Fruit fly (Drosophila melanogaster) whole organism, embryonic: ENCODE measurements around the gene CG3184.

Source experiments
- Adf1 ChIP-seq: fragments of 200-800 bp; sonication (Bioruptor generic); IDR thresholded peaks from 2 replicates; pipeline ENCODE4 v1.3.6; 2022; ENCODE audit warnings: missing biosample characterization, missing genetic modification characterization
- Asciz ChIP-seq: fragments of 200-800 bp; sonication (Bioruptor generic); optimal IDR thresholded peaks from 2 replicates; lab custom pipeline; 2017; ENCODE audit warnings: missing biosample characterization, mild to moderate bottlenecking, missing genetic modification characterization, missing genetic modification reagents
- CG11398 ChIP-seq: fragments of 200-800 bp; sonication (Bioruptor generic); optimal IDR thresholded peaks from 2 replicates; lab custom pipeline; 2016; ENCODE audit warnings: missing biosample characterization, missing genetic modification characterization
- CG11723 ChIP-seq: fragments of 200-800 bp; sonication (Bioruptor generic); optimal IDR thresholded peaks from 2 replicates; lab custom pipeline; 2017; ENCODE audit warnings: missing biosample characterization, mild to moderate bottlenecking, missing genetic modification characterization
- CG12236 ChIP-seq: fragments of 200-800 bp; sonication (Bioruptor generic); optimal IDR thresholded peaks from 2 replicates; lab custom pipeline; 2016; ENCODE audit warnings: missing biosample characterization, missing genetic modification characterization
- CG12659 ChIP-seq: fragments of 200-800 bp; sonication (Bioruptor generic); optimal IDR thresholded peaks from 3 replicates; lab custom pipeline; 2017; ENCODE audit warnings: mild to moderate bottlenecking, missing biosample characterization, missing genetic modification reagents, missing genetic modification characterization
- CG13123 ChIP-seq: fragments of 200-800 bp; sonication (Bioruptor generic); optimal IDR thresholded peaks from 2 replicates; lab custom pipeline; 2016; ENCODE audit warnings: missing biosample characterization, missing genetic modification characterization
- CG14667 ChIP-seq: fragments of 200-800 bp; sonication (Bioruptor generic); IDR thresholded peaks from 2 replicates; pipeline ENCODE4 v1.3.6; 2022; ENCODE audit warnings: missing biosample characterization, missing genetic modification characterization
- CG15011 ChIP-seq: fragments of 200-800 bp; sonication (Bioruptor generic); optimal IDR thresholded peaks from 3 replicates; lab custom pipeline; 2018; ENCODE audit warnings: missing biosample characterization, mild to moderate bottlenecking, missing genetic modification characterization
- CG17359 ChIP-seq: fragments of 200-800 bp; sonication (Bioruptor generic); optimal IDR thresholded peaks from 3 replicates; lab custom pipeline; 2018; ENCODE audit warnings: missing biosample characterization, mild to moderate bottlenecking, missing genetic modification characterization, moderate library complexity
- CG17829 ChIP-seq: fragments of 200-800 bp; optimal IDR thresholded peaks from 2 replicates; lab custom pipeline; 2019; ENCODE audit warnings: missing biosample characterization, mild to moderate bottlenecking, missing genetic modification characterization, moderate library complexity
- CG17912 ChIP-seq: fragments of 200-800 bp; sonication (Bioruptor generic); optimal IDR thresholded peaks from 2 replicates; lab custom pipeline; 2018; ENCODE audit warnings: missing biosample characterization, mild to moderate bottlenecking, missing genetic modification characterization
- CG18619 ChIP-seq: fragments of 200-800 bp; sonication (Bioruptor generic); optimal IDR thresholded peaks from 3 replicates; lab custom pipeline; 2017; ENCODE audit warnings: missing biosample characterization, mild to moderate bottlenecking, missing genetic modification characterization
- CG2116 ChIP-seq: fragments of 200-800 bp; sonication (Bioruptor generic); optimal IDR thresholded peaks from 3 replicates; lab custom pipeline; 2018; ENCODE audit warnings: missing biosample characterization, mild to moderate bottlenecking, missing genetic modification characterization
- CG2678 ChIP-seq: fragments of 200-800 bp; sonication (Bioruptor generic); optimal IDR thresholded peaks from 3 replicates; lab custom pipeline; 2019; ENCODE audit warnings: missing biosample characterization, mild to moderate bottlenecking, missing genetic modification characterization, moderate library complexity
- CG3281 ChIP-seq: fragments of 200-800 bp; sonication (Bioruptor generic); optimal IDR thresholded peaks from 3 replicates; lab custom pipeline; 2017; ENCODE audit warnings: missing biosample characterization, mild to moderate bottlenecking, missing genetic modification characterization
- CG3838 ChIP-seq: fragments of 200-800 bp; sonication (Bioruptor generic); optimal IDR thresholded peaks from 3 replicates; lab custom pipeline; 2016; ENCODE audit warnings: missing biosample characterization, missing genetic modification characterization
- CG6175 ChIP-seq: fragments of 200-800 bp; sonication (Bioruptor generic); IDR thresholded peaks from 3 replicates; pipeline ENCODE4 v1.3.6; 2022; ENCODE audit warnings: missing biosample characterization, missing genetic modification characterization
- CG7963 ChIP-seq: fragments of 200-800 bp; sonication (Bioruptor generic); IDR thresholded peaks from 3 replicates; pipeline ENCODE4 v1.3.6; 2022; ENCODE audit warnings: missing biosample characterization, missing genetic modification characterization; ENCODE audit not compliant: partially characterized antibody
- CG8478 ChIP-seq: fragments of >200 bp; optimal IDR thresholded peaks from 2 replicates; lab custom pipeline; 2018
- CG9215 ChIP-seq: fragments of 200-800 bp; sonication (Bioruptor generic); IDR thresholded peaks from 2 replicates; pipeline ENCODE4 v1.3.6; 2022; ENCODE audit warnings: missing biosample characterization, missing genetic modification characterization
- CG9609 ChIP-seq: fragments of 200-800 bp; sonication (Bioruptor generic); optimal IDR thresholded peaks from 3 replicates; lab custom pipeline; 2016; ENCODE audit warnings: missing biosample characterization, missing genetic modification characterization
- Dbx ChIP-seq: fragments of 200-800 bp; sonication (Bioruptor generic); IDR thresholded peaks from 3 replicates; pipeline ENCODE4 v1.3.6; 2022; ENCODE audit warnings: missing biosample characterization, missing genetic modification characterization
- Doc2 ChIP-seq: fragments of 200-800 bp; sonication (Bioruptor generic); IDR thresholded peaks from 2 replicates; pipeline ENCODE4 v1.3.6; 2022; ENCODE audit warnings: missing biosample characterization, missing genetic modification characterization
- Eip74EF ChIP-seq, 2 experiments: fragments of 200-800 bp in 1 of 2; fragments of >200 bp in 1 of 2; sonication (Bioruptor generic) in 1 of 2; optimal IDR thresholded peaks; 2 replicates each; lab custom pipeline; 2017 to 2019; ENCODE audit warnings: missing biosample characterization in 2 of 2, missing genetic modification characterization in 2 of 2, mild to moderate bottlenecking in 1 of 2, moderate library complexity in 1 of 2
- Fer1 ChIP-seq: fragments of 200-800 bp; sonication (Bioruptor generic); optimal IDR thresholded peaks from 2 replicates; lab custom pipeline; 2017; ENCODE audit warnings: missing biosample characterization, mild to moderate bottlenecking, missing genetic modification characterization
- Jarid2 ChIP-seq: fragments of 200-800 bp; sonication (Bioruptor generic); optimal IDR thresholded peaks from 3 replicates; lab custom pipeline; 2017; ENCODE audit warnings: mild to moderate bottlenecking, missing biosample characterization, missing genetic modification reagents, missing genetic modification characterization
- Lhr ChIP-seq: fragments of 200-800 bp; sonication (Bioruptor generic); optimal IDR thresholded peaks from 3 replicates; lab custom pipeline; 2017; ENCODE audit warnings: mild to moderate bottlenecking, missing biosample characterization, missing genetic modification reagents, missing genetic modification characterization
- MESR4 ChIP-seq: fragments of 200-800 bp; sonication (Bioruptor generic); optimal IDR thresholded peaks from 2 replicates; lab custom pipeline; 2018; ENCODE audit warnings: missing biosample characterization, mild to moderate bottlenecking, missing genetic modification characterization, moderate library complexity
- Scr ChIP-seq: fragments of 200-800 bp; sonication (Bioruptor generic); IDR thresholded peaks from 2 replicates; pipeline ENCODE4 v1.3.6; 2022; ENCODE audit warnings: missing biosample characterization, missing genetic modification characterization; ENCODE audit not compliant: partially characterized antibody
- Six4 ChIP-seq: fragments of 200-800 bp; sonication (Bioruptor generic); optimal IDR thresholded peaks from 2 replicates; lab custom pipeline; 2016; ENCODE audit warnings: missing biosample characterization, missing genetic modification characterization
- aop ChIP-seq: fragments of 200-800 bp; sonication (Bioruptor generic); IDR thresholded peaks from 2 replicates; pipeline ENCODE4 v1.3.6; 2022; ENCODE audit warnings: missing biosample characterization, missing genetic modification characterization
- ap ChIP-seq: fragments of 200-800 bp; sonication (Bioruptor generic); IDR thresholded peaks from 2 replicates; pipeline ENCODE4 v1.3.6; 2022; ENCODE audit warnings: missing biosample characterization, missing genetic modification characterization
- br ChIP-seq: fragments of >200 bp; optimal IDR thresholded peaks from 2 replicates; lab custom pipeline; 2017
- crp ChIP-seq, 2 experiments: fragments of 200-800 bp; sonication (Bioruptor generic); optimal IDR thresholded peaks; 2 replicates in 1 of 2; 3 replicates in 1 of 2; lab custom pipeline; 2017; ENCODE audit warnings: missing biosample characterization in 2 of 2, missing genetic modification characterization in 2 of 2, mild to moderate bottlenecking in 1 of 2, moderate library complexity in 1 of 2
- danr ChIP-seq: fragments of 200-800 bp; sonication (Bioruptor generic); IDR thresholded peaks from 2 replicates; pipeline ENCODE4 v1.3.6; 2022; ENCODE audit warnings: missing biosample characterization, missing genetic modification characterization
- dm ChIP-seq: fragments of 200-800 bp; sonication (Bioruptor generic); optimal IDR thresholded peaks from 3 replicates; lab custom pipeline; 2016; ENCODE audit warnings: missing biosample characterization, missing genetic modification characterization
- fd3F ChIP-seq: fragments of 200-800 bp; sonication (Bioruptor generic); optimal IDR thresholded peaks from 2 replicates; lab custom pipeline; 2018; ENCODE audit warnings: missing biosample characterization, mild to moderate bottlenecking, missing genetic modification characterization, moderate library complexity
- knrl ChIP-seq: fragments of 200-800 bp; sonication (Bioruptor generic); IDR thresholded peaks from 3 replicates; pipeline ENCODE4 v1.3.6; 2022; ENCODE audit warnings: missing biosample characterization, missing genetic modification characterization; ENCODE audit not compliant: partially characterized antibody
- mirr ChIP-seq: fragments of 200-800 bp; sonication (Bioruptor generic); optimal IDR thresholded peaks from 3 replicates; lab custom pipeline; 2018; ENCODE audit warnings: missing biosample characterization, mild to moderate bottlenecking, missing genetic modification characterization
- nerfin-2 ChIP-seq: fragments of 200-800 bp; sonication (Bioruptor generic); IDR thresholded peaks from 2 replicates; pipeline ENCODE4 v1.3.6; 2022; ENCODE audit warnings: missing biosample characterization, missing genetic modification characterization; ENCODE audit not compliant: partially characterized antibody
- oc ChIP-seq: fragments of 200-800 bp; sonication (Bioruptor generic); optimal IDR thresholded peaks from 2 replicates; lab custom pipeline; 2018; ENCODE audit warnings: missing biosample characterization, mild to moderate bottlenecking, missing genetic modification characterization, moderate library complexity
- p53 ChIP-seq: fragments of 200-800 bp; sonication (Bioruptor generic); optimal IDR thresholded peaks from 2 replicates; lab custom pipeline; 2016; ENCODE audit warnings: missing biosample characterization, missing genetic modification characterization
- run ChIP-seq: fragments of 200-800 bp; sonication (Bioruptor generic); optimal IDR thresholded peaks from 3 replicates; lab custom pipeline; 2018; ENCODE audit warnings: missing biosample characterization, mild to moderate bottlenecking, missing genetic modification characterization
- schlank ChIP-seq: fragments of 200-800 bp; sonication (Bioruptor generic); optimal IDR thresholded peaks from 2 replicates; lab custom pipeline; 2018; ENCODE audit warnings: missing biosample characterization, mild to moderate bottlenecking, missing genetic modification characterization
- slbo ChIP-seq: fragments of 200-800 bp; sonication (Bioruptor generic); IDR thresholded peaks from 2 replicates; pipeline ENCODE4 v1.3.6; 2022; ENCODE audit warnings: missing biosample characterization, missing genetic modification characterization
- sob ChIP-seq: fragments of 200-800 bp; sonication (Bioruptor generic); IDR thresholded peaks from 2 replicates; pipeline ENCODE4 v1.3.6; 2022; ENCODE audit warnings: missing biosample characterization, missing genetic modification characterization
- sr ChIP-seq: fragments of 200-800 bp; sonication (Bioruptor generic); IDR thresholded peaks from 3 replicates; pipeline ENCODE4 v1.3.6; 2022; ENCODE audit warnings: missing biosample characterization, missing genetic modification characterization
- z ChIP-seq: fragments of 200-800 bp; sonication (Bioruptor generic); IDR thresholded peaks from 3 replicates; pipeline ENCODE4 v1.3.6; 2022; ENCODE audit warnings: missing biosample characterization, missing genetic modification characterization
- zen2 ChIP-seq: fragments of 200-800 bp; sonication (Bioruptor generic); IDR thresholded peaks from 3 replicates; pipeline ENCODE4 v1.3.6; 2022; ENCODE audit warnings: missing biosample characterization, missing genetic modification characterization; ENCODE audit not compliant: partially characterized antibody

Gene CG3184

DNA sequence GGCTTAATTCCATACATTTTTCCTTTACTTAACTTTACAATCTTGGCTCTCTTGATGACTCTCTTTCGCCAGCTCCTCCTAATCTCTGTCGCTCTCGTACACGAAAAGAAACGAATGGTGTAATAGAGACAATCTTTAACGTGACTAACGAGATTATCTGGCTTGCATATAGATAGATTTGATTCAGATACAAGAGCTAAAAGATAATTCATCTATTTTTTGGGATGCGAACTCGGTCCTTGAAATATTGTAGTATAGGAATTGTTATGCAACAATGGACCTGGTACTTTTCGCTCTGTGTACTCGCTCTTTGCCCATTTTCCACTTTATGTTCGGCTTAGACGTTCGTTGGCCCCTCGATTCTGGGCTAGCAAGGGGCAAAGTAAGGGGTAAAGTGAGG is 22.7 kb upstream of the CG3184 start (continued):
- TF ChIP-seq CG17912 (no peak), zen2 (no peak), danr (GFP tag; lab: Robert Waterston, UW) (peak; percentile 42; the same call in 1 of the 2 replicates), CG17829 (peak; percentile 77), br (lab: Kevin White, UChicago) (no peak), CG2116 (peak; percentile 41), CG3838 (GFP tag; lab: Kevin White, UChicago) (no peak), Fer1 (GFP tag; lab: Kevin White, UChicago) (peak; percentile 87), slbo (GFP tag; lab: Robert Waterston, UW) (peak; percentile 82), ap (peak; percentile 59; the same call in 1 of the 2 replicates), Doc2 (GFP tag; lab: Robert Waterston, UW) (no peak), Lhr (peak; percentile 36), mirr (no peak), CG11723 (GFP tag; lab: Kevin White, UChicago) (peak; percentile 58), Adf1 (GFP tag; lab: Robert Waterston, UW) (peak; percentile 33; the same call in 1 of the 2 replicates), CG12659 (GFP tag; lab: Kevin White, UChicago) (peak; percentile 71), fd3F (peak; percentile 65), CG3281 (GFP tag; lab: Kevin White, UChicago) (peak; percentile 81), z (GFP tag; lab: Robert Waterston, UW) (no peak), CG13123 (GFP tag; lab: Kevin White, UChicago) (peak; percentile 57), Jarid2 (peak; percentile 33), CG9215 (peak; percentile 61), CG7963 (no peak), CG15011 (peak; percentile 62), oc (tag; lab: Kevin White, UChicago) (peak; percentile 87), CG9609 (GFP tag; lab: Kevin White, UChicago) (peak; percentile 73), sob (GFP tag; lab: Robert Waterston, UW) (peak; percentile 74), Asciz (peak; percentile 24), CG6175 (GFP tag; lab: Robert Waterston, UW) (no peak), p53 (peak; percentile 33), CG14667 (peak; percentile 44; the same call in 1 of the 2 replicates), CG2678 (tag; lab: Kevin White, UChicago) (peak; percentile 90), CG8478 (lab: Kevin White, UChicago) (no peak), CG12236 (GFP tag; lab: Kevin White, UChicago) (peak; percentile 41), CG17359 (tag; lab: Kevin White, UChicago) (peak; percentile 86), nerfin-2 (GFP tag; lab: Robert Waterston, UW) (no peak), crp (GFP tag; optimal IDR thresholded peaks at IDR 0.05; lab: Kevin White, UChicago) (no peak), aop (no peak), Dbx (GFP tag; lab: Robert Waterston, UW) (peak; percentile 65; the same call in 2 of the 3 replicates), MESR4 (GFP tag; lab: Kevin White, UChicago) (peak; percentile 15), schlank (tag; lab: Kevin White, UChicago) (peak; percentile 40), knrl (no peak), Six4 (GFP tag; lab: Kevin White, UChicago) (peak; percentile 66), dm (GFP tag; lab: Kevin White, UChicago) (peak; percentile 50), CG11398 (GFP tag; lab: Kevin White, UChicago) (peak; percentile 65), CG18619 (GFP tag; lab: Kevin White, UChicago) (peak; percentile 74), Eip74EF (GFP tag; optimal IDR thresholded peaks at IDR 0.05; lab: Kevin White, UChicago) (peak in 1 of 2 experiments; percentile 79), sr (GFP tag; lab: Robert Waterston, UW) (0 out of 3 replicates have a peak, but pooled peaks have one; percentile 30), Scr (GFP tag; lab: Robert Waterston, UW) (no peak), run (tag; lab: Kevin White, UChicago) (peak; percentile 49)
